Worm (Caenorhabditis elegans) whole organism, L2 larva: ENCODE measurements around the gene dmsr-5.

Experiments used
- C34F6.9 ChIP-seq: fragments of 150-350 bp; optimal IDR thresholded peaks from 2 replicates; lab custom pipeline; 2014; ENCODE audit warnings: missing biosample characterization, missing genetic modification characterization
- F13H6.1 ChIP-seq: sonication (generic microtip); optimal IDR thresholded peaks from 2 replicates; lab custom pipeline; 2016; ENCODE audit warnings: missing genetic modification characterization, missing compliant biosample characterization
- R02D3.7 ChIP-seq: fragments of 150-350 bp; optimal IDR thresholded peaks from 2 replicates; lab custom pipeline; 2014; ENCODE audit warnings: missing biosample characterization, missing genetic modification characterization
- Y55F3AM.14 ChIP-seq: fragments of 200-800 bp; sonication (Bioruptor generic); optimal IDR thresholded peaks from 2 replicates; lab custom pipeline; 2018; ENCODE audit warnings: mild to moderate bottlenecking, missing genetic modification characterization, missing compliant biosample characterization
- ZK546.5 ChIP-seq: sonication (generic microtip); optimal IDR thresholded peaks from 2 replicates; lab custom pipeline; 2017; ENCODE audit warnings: missing biosample characterization, missing genetic modification characterization
- ama-1 ChIP-seq: fragments of 150-350 bp; optimal IDR thresholded peaks from 2 replicates; lab custom pipeline; 2018; ENCODE audit warnings: inconsistent platforms
- blmp-1 ChIP-seq: sonication (generic microtip); optimal IDR thresholded peaks from 2 replicates; lab custom pipeline; 2017; ENCODE audit warnings: missing genetic modification characterization, mild to moderate bottlenecking, missing compliant biosample characterization, antibody characterized with exemption, moderate library complexity; ENCODE audit not compliant: insufficient read depth
- ceh-16 ChIP-seq: fragments of 150-350 bp; optimal IDR thresholded peaks from 2 replicates; lab custom pipeline; 2014; ENCODE audit warnings: missing biosample characterization, missing genetic modification characterization
- ceh-82 ChIP-seq: fragments of 150-350 bp; optimal IDR thresholded peaks from 2 replicates; lab custom pipeline; 2014; ENCODE audit warnings: missing biosample characterization, missing genetic modification characterization
- crh-2 ChIP-seq: sonication (generic microtip); optimal IDR thresholded peaks from 2 replicates; lab custom pipeline; 2017; ENCODE audit warnings: missing biosample characterization, missing genetic modification characterization
- dmd-4 ChIP-seq: sonication (generic microtip); optimal IDR thresholded peaks from 2 replicates; lab custom pipeline; 2017; ENCODE audit warnings: missing biosample characterization, missing genetic modification characterization
- egl-27 ChIP-seq: sonication (generic microtip); optimal IDR thresholded peaks from 3 replicates; lab custom pipeline; 2017; ENCODE audit warnings: missing biosample characterization, missing genetic modification reagents, missing genetic modification characterization
- elt-3 ChIP-seq: sonication (generic microtip); optimal IDR thresholded peaks from 2 replicates; lab custom pipeline; 2017; ENCODE audit warnings: missing biosample characterization, missing genetic modification characterization
- fos-1 ChIP-seq: fragments of 150-350 bp; optimal IDR thresholded peaks from 2 replicates; lab custom pipeline; 2014; ENCODE audit warnings: missing biosample characterization, missing genetic modification characterization
- gmeb-1 ChIP-seq: fragments of 150-350 bp; optimal IDR thresholded peaks from 2 replicates; lab custom pipeline; 2014; ENCODE audit warnings: missing biosample characterization, missing genetic modification characterization
- lin-11 ChIP-seq: fragments of 150-350 bp; sonication (generic microtip); optimal IDR thresholded peaks from 2 replicates; lab custom pipeline; 2014; ENCODE audit warnings: missing biosample characterization, missing genetic modification characterization, inconsistent platforms, mixed read lengths
- lin-13 ChIP-seq: fragments of 150-350 bp; optimal IDR thresholded peaks from 2 replicates; lab custom pipeline; 2014; ENCODE audit warnings: missing biosample characterization, missing genetic modification reagents, missing genetic modification characterization
- lin-39 ChIP-seq: fragments of 150-350 bp; optimal IDR thresholded peaks from 2 replicates; lab custom pipeline; 2014; ENCODE audit warnings: missing biosample characterization, missing genetic modification reagents, missing genetic modification characterization
- lsy-2 ChIP-seq, 2 experiments: fragments of 150-350 bp in 1 of 2; sonication (generic microtip) in 1 of 2; optimal IDR thresholded peaks; 2 replicates each; lab custom pipeline; 2014 to 2017; ENCODE audit warnings: missing biosample characterization in 2 of 2, missing genetic modification characterization in 2 of 2
- mab-5 ChIP-seq: fragments of 150-350 bp; optimal IDR thresholded peaks from 2 replicates; lab custom pipeline; 2014; ENCODE audit warnings: missing biosample characterization, missing genetic modification characterization
- mbf-1 ChIP-seq: sonication (generic microtip); optimal IDR thresholded peaks from 2 replicates; lab custom pipeline; 2017; ENCODE audit warnings: missing biosample characterization, missing genetic modification characterization
- mdl-1 ChIP-seq, 2 experiments: fragments of 150-350 bp in 1 of 2; sonication (generic microtip) in 1 of 2; optimal IDR thresholded peaks; 2 replicates each; lab custom pipeline; 2017; ENCODE audit warnings: missing biosample characterization in 2 of 2, missing genetic modification characterization in 2 of 2
- nhr-10 ChIP-seq: sonication (generic microtip); optimal IDR thresholded peaks from 2 replicates; lab custom pipeline; 2017; ENCODE audit warnings: missing biosample characterization, missing genetic modification characterization
- nhr-11 ChIP-seq: fragments of 150-350 bp; optimal IDR thresholded peaks from 2 replicates; lab custom pipeline; 2014; ENCODE audit warnings: missing biosample characterization, missing genetic modification characterization
- nhr-12 ChIP-seq: fragments of 150-350 bp; optimal IDR thresholded peaks from 2 replicates; lab custom pipeline; 2014; ENCODE audit warnings: missing biosample characterization, missing genetic modification characterization
- nhr-129 ChIP-seq: fragments of 150-350 bp; optimal IDR thresholded peaks from 2 replicates; lab custom pipeline; 2014; ENCODE audit warnings: missing biosample characterization, missing genetic modification characterization
- nhr-21 ChIP-seq: fragments of 150-350 bp; optimal IDR thresholded peaks from 2 replicates; lab custom pipeline; 2014; ENCODE audit warnings: missing biosample characterization, missing genetic modification characterization
- nhr-25 ChIP-seq: fragments of 150-350 bp; sonication (generic microtip); optimal IDR thresholded peaks from 3 replicates; lab custom pipeline; 2014; ENCODE audit warnings: missing biosample characterization, missing genetic modification characterization
- nhr-6 ChIP-seq: fragments of 150-350 bp; optimal IDR thresholded peaks from 2 replicates; lab custom pipeline; 2014; ENCODE audit warnings: missing biosample characterization, missing genetic modification characterization
- sem-4 ChIP-seq: fragments of 150-350 bp; optimal IDR thresholded peaks from 2 replicates; lab custom pipeline; 2014; ENCODE audit warnings: missing biosample characterization, missing genetic modification reagents, missing genetic modification characterization
- skn-1 ChIP-seq: sonication (generic microtip); optimal IDR thresholded peaks from 2 replicates; lab custom pipeline; 2017; ENCODE audit warnings: missing biosample characterization, missing genetic modification characterization
- sma-3 ChIP-seq: sonication (generic microtip); optimal IDR thresholded peaks from 2 replicates; lab custom pipeline; 2016; ENCODE audit warnings: missing genetic modification reagents, missing genetic modification characterization, missing compliant biosample characterization
- sma-9 ChIP-seq, 2 experiments: fragments of 150-350 bp in 1 of 2; sonication (generic microtip) in 1 of 2; optimal IDR thresholded peaks; 2 replicates each; lab custom pipeline; 2014 to 2016; ENCODE audit warnings: missing genetic modification characterization in 2 of 2, mild to moderate bottlenecking in 1 of 2, missing biosample characterization in 1 of 2, missing compliant biosample characterization in 1 of 2, missing genetic modification reagents in 1 of 2, moderate library complexity in 1 of 2
- snpc-4 ChIP-seq: fragments of 150-350 bp; optimal IDR thresholded peaks from 2 replicates; lab custom pipeline; 2014; ENCODE audit warnings: missing biosample characterization, missing genetic modification characterization
- unc-39 ChIP-seq: fragments of 150-350 bp; optimal IDR thresholded peaks from 2 replicates; lab custom pipeline; 2014; ENCODE audit warnings: missing biosample characterization, missing genetic modification characterization
- unc-55 ChIP-seq: fragments of 150-350 bp; sonication (generic microtip); optimal IDR thresholded peaks from 3 replicates; lab custom pipeline; 2014; ENCODE audit warnings: missing biosample characterization, missing genetic modification reagents, missing genetic modification characterization
- zag-1 ChIP-seq: fragments of 150-350 bp; optimal IDR thresholded peaks from 2 replicates; lab custom pipeline; 2014; ENCODE audit warnings: missing biosample characterization, missing genetic modification characterization
- ztf-4 ChIP-seq: fragments of 150-350 bp; optimal IDR thresholded peaks from 2 replicates; lab custom pipeline; 2014; ENCODE audit warnings: missing biosample characterization, missing genetic modification characterization

dmsr-5 gene

ce11 chrIII:11008869-11009268 is 13.8 kb upstream of the dmsr-5 start, which contains the start of gene exos-1:
Gene exos-1 (plus strand): TSS chrIII:11009043.
- TF ChIP-seq F13H6.1 (tag; lab: Kevin White, UChicago) (no peak), nhr-12 (no peak), Y55F3AM.14 (GFP tag; lab: Kevin White, UChicago) (no peak), nhr-129 (tag; lab: Kevin White, UChicago) (no peak), lsy-2 (tag; optimal IDR thresholded peaks at IDR 0.05; lab: Kevin White, UChicago) (no peak), mdl-1 (tag; optimal IDR thresholded peaks at IDR 0.05; lab: Kevin White, UChicago) (no peak), lin-13 (GFP tag; lab: Kevin White, UChicago) (no peak), mab-5 (tag; lab: Kevin White, UChicago) (no peak), egl-27 (tag; lab: Kevin White, UChicago) (no peak), sma-3 (GFP tag; lab: Kevin White, UChicago) (no peak), zag-1 (tag; lab: Kevin White, UChicago) (no peak), ztf-4 (tag; lab: Kevin White, UChicago) (no peak), skn-1 (no peak)

ce11 chrIII:11007552-11008272 is 12.7 kb upstream of the dmsr-5 start, which contains the start of the genes fipr-17 and Y48A6B.3:
Gene fipr-17 (minus strand): TSS chrIII:11007602.
Gene Y48A6B.3 (plus strand): TSS chrIII:11008222.
- TF ChIP-seq crh-2 (tag; lab: Kevin White, UChicago), result peak; percentile 85
- peak; percentile 98 for TF ChIP-seq unc-55 (GFP tag; lab: Kevin White, UChicago)
- TF ChIP-seq nhr-11, result no peak
- TF ChIP-seq R02D3.7 (tag; lab: Kevin White, UChicago), result peak; percentile 30
- TF ChIP-seq blmp-1 (tag; lab: Kevin White, UChicago), result peak; percentile 56
- TF ChIP-seq ztf-4 (tag; lab: Kevin White, UChicago), result peak; percentile 62
- TF ChIP-seq nhr-21 (tag; lab: Kevin White, UChicago), result peak; percentile 69
- TF ChIP-seq elt-3 (tag; lab: Kevin White, UChicago), result no peak
- TF ChIP-seq mbf-1, result no peak
- TF ChIP-seq nhr-129 (tag; lab: Kevin White, UChicago), result peak; percentile 83
- peak; percentile 28 for TF ChIP-seq ceh-16 (tag; lab: Kevin White, UChicago)
- TF ChIP-seq ZK546.5 (tag; lab: Kevin White, UChicago), result no peak
- peak in 1 of 2 experiments; percentile 13 for TF ChIP-seq mdl-1 (tag; optimal IDR thresholded peaks at IDR 0.05; lab: Kevin White, UChicago)
- peak; percentile 50 for TF ChIP-seq zag-1 (tag; lab: Kevin White, UChicago)
- TF ChIP-seq unc-39 (tag; lab: Kevin White, UChicago), result no peak
- no peak for TF ChIP-seq lin-39
- peak; percentile 68 for TF ChIP-seq nhr-25 (tag; lab: Kevin White, UChicago)
- no peak for TF ChIP-seq nhr-10 (tag; lab: Kevin White, UChicago)
- TF ChIP-seq sem-4 (tag; lab: Kevin White, UChicago), result peak; percentile 30
- peak; percentile 99 for TF ChIP-seq gmeb-1 (tag; lab: Kevin White, UChicago)
- peak; percentile 91 for TF ChIP-seq snpc-4 (tag; lab: Kevin White, UChicago)
- TF ChIP-seq fos-1 (tag; lab: Kevin White, UChicago), result peak; percentile 44
- peak; percentile 78 for TF ChIP-seq lin-11 (tag; lab: Kevin White, UChicago)
- peak; percentile 49 for TF ChIP-seq ceh-82 (tag; lab: Kevin White, UChicago)
- peak; percentile 35 for TF ChIP-seq ama-1
- TF ChIP-seq mab-5 (tag; lab: Kevin White, UChicago), result peak; percentile 65
- TF ChIP-seq sma-3 (GFP tag; lab: Kevin White, UChicago), result peak; percentile 79
- peak; percentile 71 to 91 for TF ChIP-seq lsy-2 (tag; optimal IDR thresholded peaks at IDR 0.05; lab: Kevin White, UChicago)
- peak; percentile 85 for TF ChIP-seq lin-13 (GFP tag; lab: Kevin White, UChicago)
- TF ChIP-seq F13H6.1 (tag; lab: Kevin White, UChicago), result peak; percentile 67
- TF ChIP-seq sma-9 (GFP tag; optimal IDR thresholded peaks at IDR 0.05; lab: Kevin White, UChicago), result peak; percentile 73
- TF ChIP-seq sma-9 (tag; optimal IDR thresholded peaks at IDR 0.05; lab: Kevin White, UChicago), result no peak
- no peak for TF ChIP-seq dmd-4
- TF ChIP-seq nhr-6 (tag; lab: Kevin White, UChicago), result peak; percentile 1
- peak; percentile 80 for TF ChIP-seq C34F6.9 (tag; lab: Kevin White, UChicago)
